Worm (Caenorhabditis elegans) whole organism, young adult: Measurements from ENCODE around the gene egg-2.

ENCODE experiments used
- F33H1.4 ChIP-seq: fragments of 200-800 bp; sonication (Bioruptor generic); IDR thresholded peaks from 2 replicates; pipeline ENCODE4 v1.3.6; 2022; ENCODE audit warnings: missing genetic modification reagents, missing genetic modification characterization, missing compliant biosample characterization
- F52B5.7 ChIP-seq: sonication (generic microtip); optimal IDR thresholded peaks from 2 replicates; lab custom pipeline; 2016; ENCODE audit warnings: mild to moderate bottlenecking, missing genetic modification characterization, missing compliant biosample characterization
- F57A8.1 ChIP-seq: fragments of 200-800 bp; sonication (Bioruptor generic); optimal IDR thresholded peaks from 2 replicates; lab custom pipeline; 2018; ENCODE audit warnings: mild to moderate bottlenecking, missing genetic modification characterization, moderate library complexity, missing compliant biosample characterization
- T26A5.8 ChIP-seq: sonication (generic microtip); optimal IDR thresholded peaks from 2 replicates; lab custom pipeline; 2016; ENCODE audit warnings: missing genetic modification characterization, missing compliant biosample characterization
- Y79H2A.3 ChIP-seq: fragments of 200-800 bp; sonication (Bioruptor generic); conservative IDR thresholded peaks from 2 replicates; pipeline ENCODE4 v1.3.6; 2022; ENCODE audit warnings: missing genetic modification reagents, missing genetic modification characterization, missing compliant biosample characterization
- ceh-40 ChIP-seq: fragments of 200-800 bp; sonication (Bioruptor generic); IDR thresholded peaks from 2 replicates; pipeline ENCODE4 v1.3.6; 2022; ENCODE audit warnings: missing genetic modification characterization, missing compliant biosample characterization
- chd-7 ChIP-seq: sonication (generic microtip); optimal IDR thresholded peaks from 2 replicates; lab custom pipeline; 2016; ENCODE audit warnings: mild to moderate bottlenecking, missing genetic modification characterization, moderate library complexity, missing compliant biosample characterization
- die-1 ChIP-seq: sonication (generic microtip); optimal IDR thresholded peaks from 2 replicates; lab custom pipeline; 2016; ENCODE audit warnings: missing genotype, mild to moderate bottlenecking, missing genetic modification characterization, missing compliant biosample characterization
- dox-1 ChIP-seq: fragments of 200-800 bp; sonication (Bioruptor generic); IDR thresholded peaks from 2 replicates; pipeline ENCODE4 v1.3.6; 2022; ENCODE audit warnings: missing genetic modification reagents, missing genetic modification characterization, missing compliant biosample characterization
- egl-44 ChIP-seq: fragments of 200-800 bp; sonication (Bioruptor generic); IDR thresholded peaks from 2 replicates; pipeline ENCODE4 v1.3.6; 2022; ENCODE audit warnings: missing genetic modification reagents, missing genetic modification characterization, missing compliant biosample characterization
- egrh-3 ChIP-seq: fragments of 200-800 bp; sonication (Bioruptor generic); IDR thresholded peaks from 2 replicates; pipeline ENCODE4 v1.3.6; 2022; ENCODE audit warnings: missing genetic modification reagents, missing genetic modification characterization, missing compliant biosample characterization
- gei-17 ChIP-seq: fragments of 200-800 bp; sonication (Bioruptor generic); optimal IDR thresholded peaks from 2 replicates; lab custom pipeline; 2018; ENCODE audit warnings: mild to moderate bottlenecking, missing genetic modification characterization, missing compliant biosample characterization
- hlh-12 ChIP-seq: sonication (generic microtip); optimal IDR thresholded peaks from 2 replicates; lab custom pipeline; 2016; ENCODE audit warnings: missing genetic modification characterization, missing compliant biosample characterization
- hlh-26 ChIP-seq: fragments of 200-800 bp; sonication (Bioruptor generic); conservative IDR thresholded peaks from 2 replicates; pipeline ENCODE4 v1.3.6; 2022; ENCODE audit warnings: missing genetic modification reagents, missing genetic modification characterization, missing compliant biosample characterization
- hsf-1 ChIP-seq: fragments of 200-800 bp; sonication (Bioruptor generic); IDR thresholded peaks from 2 replicates; pipeline ENCODE4 v1.3.6; 2022; ENCODE audit warnings: missing genetic modification reagents, missing genetic modification characterization, missing compliant biosample characterization
- madf-10 ChIP-seq: sonication (generic microtip); optimal IDR thresholded peaks from 2 replicates; lab custom pipeline; 2016; ENCODE audit warnings: mild to moderate bottlenecking, missing genetic modification characterization, missing compliant biosample characterization
- mes-4 ChIP-seq: sonication (generic microtip); optimal IDR thresholded peaks from 2 replicates; lab custom pipeline; 2016; ENCODE audit warnings: missing genotype, missing genetic modification characterization, missing compliant biosample characterization
- nhr-27 ChIP-seq: fragments of 200-800 bp; sonication (Bioruptor generic); optimal IDR thresholded peaks from 2 replicates; lab custom pipeline; 2018; ENCODE audit warnings: mild to moderate bottlenecking, missing genetic modification characterization, moderate library complexity, missing compliant biosample characterization
- sea-2 ChIP-seq: fragments of 200-800 bp; sonication (Bioruptor generic); IDR thresholded peaks from 2 replicates; pipeline ENCODE4 v1.3.6; 2022; ENCODE audit warnings: missing genetic modification characterization, missing compliant biosample characterization
- sptf-2 ChIP-seq: fragments of 200-800 bp; sonication (Bioruptor generic); optimal IDR thresholded peaks from 2 replicates; lab custom pipeline; 2018; ENCODE audit warnings: mild to moderate bottlenecking, missing genetic modification characterization, missing compliant biosample characterization
- tbp1 ChIP-seq: fragments of 200-800 bp; sonication (Bioruptor generic); optimal IDR thresholded peaks from 2 replicates; lab custom pipeline; 2018; ENCODE audit warnings: mild to moderate bottlenecking, missing genetic modification characterization, missing compliant biosample characterization
- unc-130 ChIP-seq: sonication (generic microtip); optimal IDR thresholded peaks from 2 replicates; lab custom pipeline; 2016; ENCODE audit warnings: missing genetic modification reagents, missing genetic modification characterization, missing compliant biosample characterization
- ztf-6 ChIP-seq: fragments of 200-800 bp; sonication (Bioruptor generic); IDR thresholded peaks from 2 replicates; pipeline ENCODE4 v1.3.6; 2022; ENCODE audit warnings: missing genetic modification reagents, missing genetic modification characterization, missing compliant biosample characterization

The egg-2 gene

DNA sequence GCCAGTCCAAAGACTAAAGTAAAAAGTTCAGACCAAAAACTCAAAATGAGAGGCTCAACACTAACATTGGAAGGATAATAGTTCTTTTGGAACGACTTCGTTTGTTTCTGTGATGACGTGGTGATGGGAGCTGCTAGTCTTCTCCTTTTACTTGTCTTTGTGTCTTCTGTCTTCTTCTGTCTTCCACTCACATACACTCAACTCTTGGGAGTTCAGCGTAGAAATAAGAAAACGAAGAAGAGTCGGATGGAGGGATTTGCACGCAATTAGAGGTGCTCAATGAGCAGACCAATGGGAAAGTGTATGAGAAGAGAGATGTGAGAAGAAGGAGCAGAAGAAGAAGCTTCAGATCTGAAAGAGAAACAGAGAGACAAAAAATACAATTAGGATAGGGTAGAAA lies 48.3 kb downstream of the egg-2 start:
- TF ChIP-seq F33H1.4 (no peak), hlh-26 (GFP tag; lab: Robert Waterston, UW) (no peak), hsf-1 (GFP tag; lab: Robert Waterston, UW) (no peak), Y79H2A.3 (no peak), ceh-40 (GFP tag; lab: Robert Waterston, UW) (no peak), nhr-27 (no peak), F52B5.7 (no peak), sptf-2 (GFP tag; lab: Kevin White, UChicago) (no peak), sea-2 (GFP tag; lab: Robert Waterston, UW) (no peak), F57A8.1 (GFP tag; lab: Kevin White, UChicago) (no peak), ztf-6 (no peak), egl-44 (GFP tag; lab: Robert Waterston, UW) (no peak), tbp1 (GFP tag; lab: Kevin White, UChicago) (no peak), madf-10 (tag; lab: Kevin White, UChicago) (no peak)

DNA sequence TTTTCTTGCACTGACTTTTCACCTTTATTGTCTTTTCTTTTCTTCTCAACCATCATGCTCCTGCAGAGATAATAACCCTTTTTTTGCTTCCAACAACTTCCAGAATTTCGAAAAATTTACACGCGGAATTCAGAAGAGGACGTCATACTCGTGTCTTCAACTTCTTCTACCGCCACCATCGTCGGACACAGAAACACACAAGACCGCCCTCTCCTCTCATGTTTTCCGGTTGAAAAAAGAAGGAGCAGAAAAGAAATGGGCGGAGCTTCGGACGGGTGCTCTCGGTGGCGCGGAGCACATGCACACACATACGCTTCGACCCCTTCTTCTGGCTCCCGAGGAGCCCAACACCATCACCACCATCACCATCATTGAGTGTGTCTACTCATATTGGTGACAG lies 51.5 kb downstream of the egg-2 start, which contains the start of gene lgc-38:
TSS of gene lgc-38 (plus strand) at position 301 of the 400 bp plus-strand sequence.
- TF ChIP-seq unc-130 (GFP tag; lab: Kevin White, UChicago) (no peak), hlh-12 (tag; lab: Kevin White, UChicago) (no peak), mes-4 (no peak), egrh-3 (GFP tag; lab: Robert Waterston, UW) (no peak), die-1 (tag; lab: Kevin White, UChicago) (no peak), nhr-27 (no peak), gei-17 (no peak), chd-7 (tag; lab: Kevin White, UChicago) (no peak), dox-1 (GFP tag; lab: Robert Waterston, UW) (no peak), T26A5.8 (tag; lab: Kevin White, UChicago) (no peak)
